Fruit fly (Drosophila melanogaster) whole organism: Measurements from ENCODE around the gene CG42374.

Source experiments
- CG8478 ChIP-seq: fragments of >200 bp; optimal IDR thresholded peaks from 2 replicates; lab custom pipeline; 2018; ENCODE audit warnings: inconsistent platforms
- pan ChIP-seq: fragments of >200 bp; optimal IDR thresholded peaks from 2 replicates; lab custom pipeline; 2017
- usp ChIP-seq: fragments of >200 bp; optimal IDR thresholded peaks from 2 replicates; lab custom pipeline; 2017; ENCODE audit warnings: missing biosample characterization, missing genetic modification characterization, mixed read lengths

- TF ChIP-seq CG8478 (lab: Kevin White, UChicago) (no peak), usp (GFP tag; lab: Kevin White, UChicago) (no peak), pan (no peak)
Measured at dm6 chr3L:19280283-19280682, 16.7 kb downstream of the CG42374 start.
